Worm (Caenorhabditis elegans): ENCODE data around the gene M03B6.3.

DNA sequence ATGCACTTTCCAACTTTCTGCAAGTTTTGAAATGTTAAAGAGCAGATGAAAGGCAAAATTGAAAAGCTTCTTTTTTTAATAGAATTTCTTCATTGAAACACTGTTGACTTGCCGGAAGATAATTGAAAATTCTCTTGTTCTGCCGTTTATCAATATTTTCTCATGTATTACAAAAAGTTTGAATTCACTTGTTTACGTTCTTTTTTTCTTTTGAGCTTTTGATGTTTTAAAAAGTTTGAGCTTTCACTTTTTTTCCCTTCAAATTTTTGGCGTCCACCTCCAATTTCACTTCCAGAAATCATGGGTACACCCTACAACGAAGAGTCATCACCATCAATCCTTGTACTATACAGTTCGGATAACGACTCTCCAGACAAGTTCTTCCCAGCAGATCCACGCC lies 30.0 kb downstream of the M03B6.3 start, which contains the start of gene F19D8.2:
- no peak for TF ChIP-seq nhr-19 (GFP tag; conservative IDR thresholded peaks at IDR 0.05)
- no peak for TF ChIP-seq lin-13 (GFP tag; optimal IDR thresholded peaks at IDR 0.05)
- TF ChIP-seq fkh-10 (GFP tag; optimal IDR thresholded peaks at IDR 0.05), result no peak
- no peak for TF ChIP-seq isw-1 (GFP tag; IDR thresholded peaks at IDR 0.05)
- TF ChIP-seq egl-13 (tag; optimal IDR thresholded peaks at IDR 0.05), result no peak
- TF ChIP-seq ama-1 (optimal IDR thresholded peaks at IDR 0.05), result no peak
- TF ChIP-seq nhr-84 (tag; optimal IDR thresholded peaks at IDR 0.05), result no peak
- TF ChIP-seq dpl-1 (GFP tag; optimal IDR thresholded peaks at IDR 0.05), result no peak
- no peak for TF ChIP-seq ces-1 (GFP tag; optimal IDR thresholded peaks at IDR 0.05)
- no peak for TF ChIP-seq fkh-8 (tag; optimal IDR thresholded peaks at IDR 0.05)
